Fruit fly (Drosophila melanogaster) whole organism, pupa: ENCODE results near the gene dsb.
A peak's percentile ranks its signal among the peaks of the same experiment; 100 is the strongest.

Experiments used
- CG10348 ChIP-seq: fragments of 200-800 bp; sonication (Bioruptor generic); IDR thresholded peaks from 2 replicates; pipeline ENCODE4 v1.3.6; 2022; ENCODE audit warnings: missing biosample characterization, missing genetic modification characterization
- CG12605 ChIP-seq: fragments of 200-800 bp; sonication (Bioruptor generic); IDR thresholded peaks from 2 replicates; pipeline ENCODE4 v1.3.6; 2022; ENCODE audit warnings: missing biosample characterization, missing genetic modification characterization
- CG13204 ChIP-seq: fragments of 200-800 bp; sonication (Bioruptor generic); optimal IDR thresholded peaks from 2 replicates; lab custom pipeline; 2018; ENCODE audit warnings: missing biosample characterization, mild to moderate bottlenecking, missing genetic modification characterization, moderate library complexity
- CG14655 ChIP-seq: fragments of 200-800 bp; sonication (Bioruptor generic); optimal IDR thresholded peaks from 3 replicates; lab custom pipeline; 2017; ENCODE audit warnings: mild to moderate bottlenecking, missing biosample characterization, missing genetic modification reagents, missing genetic modification characterization
- CG15710 ChIP-seq: fragments of 200-800 bp; sonication (Bioruptor generic); optimal IDR thresholded peaks from 2 replicates; lab custom pipeline; 2018; ENCODE audit warnings: missing biosample characterization, mild to moderate bottlenecking, missing genetic modification characterization, moderate library complexity
- CG17806 ChIP-seq: fragments of 200-800 bp; sonication (Bioruptor generic); optimal IDR thresholded peaks from 2 replicates; lab custom pipeline; 2018; ENCODE audit warnings: missing biosample characterization, mild to moderate bottlenecking, missing genetic modification characterization, moderate library complexity
- CG32121 ChIP-seq: fragments of 200-800 bp; sonication (Bioruptor generic); IDR thresholded peaks from 2 replicates; pipeline ENCODE4 v1.3.6; 2022; ENCODE audit warnings: missing biosample characterization, missing genetic modification characterization
- CG34367 ChIP-seq: fragments of 200-800 bp; sonication (Bioruptor generic); optimal IDR thresholded peaks from 2 replicates; lab custom pipeline; 2018; ENCODE audit warnings: missing biosample characterization, mild to moderate bottlenecking, missing genetic modification characterization
- CG4496 ChIP-seq: fragments of 200-800 bp; sonication (Bioruptor generic); IDR thresholded peaks from 3 replicates; pipeline ENCODE4 v1.3.6; 2022; ENCODE audit warnings: missing biosample characterization, missing genetic modification characterization
- CG8159 ChIP-seq: fragments of 200-800 bp; sonication (Bioruptor generic); optimal IDR thresholded peaks from 3 replicates; lab custom pipeline; 2018; ENCODE audit warnings: missing biosample characterization, mild to moderate bottlenecking, missing genetic modification characterization, moderate library complexity
- CG8301 ChIP-seq: fragments of 200-800 bp; sonication (Bioruptor generic); optimal IDR thresholded peaks from 2 replicates; lab custom pipeline; 2018; ENCODE audit warnings: missing biosample characterization, mild to moderate bottlenecking, missing genetic modification characterization
- CG9948 ChIP-seq: fragments of 200-800 bp; sonication (Bioruptor generic); optimal IDR thresholded peaks from 2 replicates; lab custom pipeline; 2018; ENCODE audit warnings: missing biosample characterization, mild to moderate bottlenecking, missing genetic modification characterization, moderate library complexity
- D1 ChIP-seq: fragments of 200-800 bp; sonication (Bioruptor generic); optimal IDR thresholded peaks from 2 replicates; lab custom pipeline; 2018; ENCODE audit warnings: missing biosample characterization, mild to moderate bottlenecking, missing genetic modification characterization, moderate library complexity
- EcR ChIP-seq: fragments of 200-800 bp; sonication (Bioruptor generic); optimal IDR thresholded peaks from 3 replicates; lab custom pipeline; 2019; ENCODE audit warnings: missing biosample characterization, missing genetic modification characterization, mild to moderate bottlenecking, moderate library complexity, missing genetic modification reagents
- Ets98B ChIP-seq: fragments of 200-800 bp; sonication (Bioruptor generic); IDR thresholded peaks from 2 replicates; pipeline ENCODE4 v1.3.6; 2022; ENCODE audit warnings: missing biosample characterization, missing genetic modification characterization
- Pif1A ChIP-seq: fragments of 200-800 bp; sonication (Bioruptor generic); optimal IDR thresholded peaks from 3 replicates; lab custom pipeline; 2016; ENCODE audit warnings: missing biosample characterization, missing genetic modification characterization
- Pif1B ChIP-seq: fragments of 200-800 bp; sonication (Bioruptor generic); optimal IDR thresholded peaks from 3 replicates; lab custom pipeline; 2016; ENCODE audit warnings: missing biosample characterization, missing genetic modification characterization
- Snoo ChIP-seq: fragments of 200-800 bp; sonication (Bioruptor generic); optimal IDR thresholded peaks from 3 replicates; lab custom pipeline; 2017; ENCODE audit warnings: missing biosample characterization, mild to moderate bottlenecking, missing genetic modification characterization, inconsistent platforms
- fd96Ca ChIP-seq: fragments of 200-800 bp; sonication (Bioruptor generic); IDR thresholded peaks from 3 replicates; pipeline ENCODE4 v1.3.6; 2022; ENCODE audit warnings: missing biosample characterization, missing genetic modification characterization
- gl ChIP-seq: fragments of 200-800 bp; sonication (Bioruptor generic); optimal IDR thresholded peaks from 2 replicates; lab custom pipeline; 2018; ENCODE audit warnings: missing biosample characterization, mild to moderate bottlenecking, missing genetic modification characterization
- rn ChIP-seq: fragments of 200-800 bp; sonication (Bioruptor generic); IDR thresholded peaks from 2 replicates; pipeline ENCODE4 v1.3.6; 2022; ENCODE audit warnings: missing biosample characterization, missing genetic modification characterization

Gene dsb

dm6 chr3L:1865121-1865727 is 44.8 kb downstream of the dsb start, which contains the start of the genes HBS1 and CG12025:
HBS1 (minus strand) TSS chr3L:1865240.
CG12025 (plus strand) TSS chr3L:1865430.
- TF ChIP-seq Pif1B (GFP tag; lab: Kevin White, UChicago) (no peak), CG34367 (tag; lab: Kevin White, UChicago) (peak; percentile 14), Pif1A (GFP tag; lab: Kevin White, UChicago) (no peak), CG17806 (tag; lab: Kevin White, UChicago) (peak; percentile 44), CG8301 (tag; lab: Kevin White, UChicago) (peak; percentile 42), CG32121 (GFP tag; lab: Robert Waterston, UW) (no peak), fd96Ca (GFP tag; lab: Robert Waterston, UW) (peak; percentile 68; the same call in 2 of the 3 replicates), CG15710 (peak; percentile 54), CG10348 (GFP tag; lab: Robert Waterston, UW) (no peak), Ets98B (peak; percentile 31; the same call in 1 of the 2 replicates), rn (no peak), CG13204 (GFP tag; lab: Kevin White, UChicago) (no peak), D1 (tag; lab: Kevin White, UChicago) (no peak), EcR (GFP tag; lab: Kevin White, UChicago) (no peak), CG12605 (no peak), CG4496 (peak; percentile 57; the same call in 1 of the 3 replicates), CG14655 (no peak), CG9948 (tag; lab: Kevin White, UChicago) (peak; percentile 35), CG8159 (tag; lab: Kevin White, UChicago) (peak; percentile 56), Snoo (peak; percentile 2), gl (no peak)

- no peak; the same call in 1 of the 2 replicates for TF ChIP-seq Ets98B
- peak; percentile 49; the same call in 2 of the 3 replicates for TF ChIP-seq fd96Ca (GFP tag; lab: Robert Waterston, UW)
- peak; percentile 38 for TF ChIP-seq CG8159 (tag; lab: Kevin White, UChicago)
- TF ChIP-seq CG9948 (tag; lab: Kevin White, UChicago): peak; percentile 5
- TF ChIP-seq CG10348 (GFP tag; lab: Robert Waterston, UW): no peak
- TF ChIP-seq Pif1B (GFP tag; lab: Kevin White, UChicago): no peak
- peak; percentile 44 for TF ChIP-seq CG4496
- TF ChIP-seq CG17806 (tag; lab: Kevin White, UChicago): no peak
- TF ChIP-seq CG14655: peak; percentile 35
- no peak; the same call in 1 of the 2 replicates for TF ChIP-seq CG12605
- peak; percentile 28; the same call in 1 of the 2 replicates for TF ChIP-seq CG32121 (GFP tag; lab: Robert Waterston, UW)
- peak; percentile 48 for TF ChIP-seq D1 (tag; lab: Kevin White, UChicago)
- TF ChIP-seq rn: peak; percentile 5
- TF ChIP-seq CG8301 (tag; lab: Kevin White, UChicago): no peak
- TF ChIP-seq CG13204 (GFP tag; lab: Kevin White, UChicago): no peak
- no peak for TF ChIP-seq gl
- no peak for TF ChIP-seq CG15710
- peak; percentile 21 for TF ChIP-seq Pif1A (GFP tag; lab: Kevin White, UChicago)
- TF ChIP-seq Snoo: peak; percentile 51
- no peak for TF ChIP-seq CG34367 (tag; lab: Kevin White, UChicago)
- no peak for TF ChIP-seq EcR (GFP tag; lab: Kevin White, UChicago)
These were observed 48.1 kb downstream of the dsb start, which contains the start of gene Rap1 for dm6 chr3L:1861794-1862447. Rap1 (minus strand) TSS chr3L:1862239.

- TF ChIP-seq CG9948 (tag; lab: Kevin White, UChicago): no peak
- peak; percentile 32 for TF ChIP-seq CG12605
- peak; percentile 54 for TF ChIP-seq EcR (GFP tag; lab: Kevin White, UChicago)
- TF ChIP-seq CG14655: peak; percentile 2
These were observed 48.6 kb downstream of the dsb start for dm6 chr3L:1861400-1861793.

- TF ChIP-seq CG10348 (GFP tag; lab: Robert Waterston, UW) (no peak), Ets98B (no peak), CG34367 (tag; lab: Kevin White, UChicago) (no peak), CG8159 (tag; lab: Kevin White, UChicago) (no peak), CG8301 (tag; lab: Kevin White, UChicago) (no peak), Snoo (no peak), CG9948 (tag; lab: Kevin White, UChicago) (no peak), CG13204 (GFP tag; lab: Kevin White, UChicago) (no peak), Pif1B (GFP tag; lab: Kevin White, UChicago) (no peak), gl (no peak), Pif1A (GFP tag; lab: Kevin White, UChicago) (no peak), CG14655 (no peak), rn (no peak), EcR (GFP tag; lab: Kevin White, UChicago) (no peak), CG12605 (no peak), CG17806 (tag; lab: Kevin White, UChicago) (no peak), CG4496 (no peak), fd96Ca (GFP tag; lab: Robert Waterston, UW) (no peak), CG15710 (no peak)
These were observed 49.2 kb downstream of the dsb start for dm6 chr3L:1860749-1861148.

dm6 chr3L:1859563-1859962 is 50.4 kb downstream of the dsb start:
- TF ChIP-seq gl (peak; percentile 36), CG14655 (no peak), Pif1B (GFP tag; lab: Kevin White, UChicago) (peak; percentile 39), CG9948 (tag; lab: Kevin White, UChicago) (no peak), CG17806 (tag; lab: Kevin White, UChicago) (peak; percentile 23), Snoo (peak; percentile 62), CG32121 (GFP tag; lab: Robert Waterston, UW) (no peak), CG12605 (peak; percentile 20; the same call in 1 of the 2 replicates), CG4496 (peak; percentile 11; the same call in 1 of the 3 replicates), Pif1A (GFP tag; lab: Kevin White, UChicago) (peak; percentile 51)
- TF ChIP-seq, all 21 proteins: peak for 7
